Worm (Caenorhabditis elegans) whole organism, midembryonic: Measurements from ENCODE around the gene T27E4.7.
A peak's percentile ranks its signal among the peaks of the same experiment; 100 is the strongest.

ENCODE experiments used
- T22C8.4 ChIP-seq: fragments of 200-800 bp; sonication (Bioruptor generic); IDR thresholded peaks from 2 replicates; pipeline ENCODE4 v1.3.6; 2022; ENCODE audit warnings: missing genetic modification characterization, missing compliant biosample characterization
- flt-1 ChIP-seq: fragments of 200-800 bp; sonication (Bioruptor generic); IDR thresholded peaks from 2 replicates; pipeline ENCODE4 v1.3.6; 2022; ENCODE audit warnings: missing genetic modification characterization, missing compliant biosample characterization
- klf-2 ChIP-seq: fragments of 200-800 bp; sonication (Bioruptor generic); conservative IDR thresholded peaks from 2 replicates; pipeline ENCODE4 v1.3.6; 2022; ENCODE audit warnings: missing genetic modification reagents, missing genetic modification characterization, missing compliant biosample characterization
- med-1 ChIP-seq: sonication (generic microtip); optimal IDR thresholded peaks from 2 replicates; lab custom pipeline; 2017; ENCODE audit warnings: missing genetic modification characterization, mild to moderate bottlenecking, missing compliant biosample characterization, antibody characterized with exemption, missing genetic modification reagents; ENCODE audit not compliant: insufficient read depth
- ref-1 ChIP-seq: fragments of 200-800 bp; sonication (Bioruptor generic); conservative IDR thresholded peaks from 2 replicates; pipeline ENCODE4 v1.3.6; 2022; ENCODE audit warnings: missing genetic modification reagents, missing genetic modification characterization, missing compliant biosample characterization
- ztf-23 ChIP-seq: fragments of 200-800 bp; sonication (Bioruptor generic); IDR thresholded peaks from 2 replicates; pipeline ENCODE4 v1.3.6; 2022; ENCODE audit warnings: missing genetic modification reagents, missing genetic modification characterization, missing compliant biosample characterization
- ztf-29 ChIP-seq: fragments of 200-800 bp; sonication (Bioruptor generic); IDR thresholded peaks from 2 replicates; pipeline ENCODE4 v1.3.6; 2022; ENCODE audit warnings: missing genetic modification reagents, missing genetic modification characterization, missing compliant biosample characterization

- TF ChIP-seq ztf-29 (GFP tag; lab: Robert Waterston, UW) (no peak), flt-1 (GFP tag; lab: Robert Waterston, UW) (0 out of 2 replicates have a peak, but pooled peaks have one; percentile 8), ref-1 (GFP tag; lab: Robert Waterston, UW) (no peak), T22C8.4 (no peak), klf-2 (GFP tag; lab: Robert Waterston, UW) (no peak), med-1 (GFP tag; lab: Kevin White, UChicago) (no peak), ztf-23 (GFP tag; lab: Robert Waterston, UW) (no peak)
Measured at ce11 chrV:9095613-9096317, 19.6 kb upstream of the T27E4.7 start, which contains the start of gene F21C10.10.
